Fruit fly (Drosophila melanogaster): ENCODE results near the gene Ubc2.
A peak's percentile ranks its signal among the peaks of the same experiment; 100 is the strongest.

The Ubc2 gene

dm6 chr2L:10769708-10770107 is 1.9 kb upstream of the Ubc2 start, which contains the start of gene CG6724 (continued):
- TF ChIP-seq crc (GFP tag; optimal IDR thresholded peaks at IDR 0.05) (no peak), gt (GFP tag; IDR thresholded peaks at IDR 0.05) (no peak), CG14965 (GFP tag; optimal IDR thresholded peaks at IDR 0.05; ENCODE audit: borderline replicate concordance) (no peak), CG11560 (tag; IDR thresholded peaks at IDR 0.05) (no peak), sens (GFP tag) (no peak), CG30020 (tag; optimal IDR thresholded peaks at IDR 0.05) (no peak), Nf-YC (tag; optimal IDR thresholded peaks at IDR 0.05) (no peak), CG4820 (GFP tag; optimal IDR thresholded peaks at IDR 0.05) (no peak), aop (GFP tag; IDR thresholded peaks at IDR 0.05) (no peak), CG15011 (GFP tag; optimal IDR thresholded peaks at IDR 0.05) (no peak), phol (tag; optimal IDR thresholded peaks at IDR 0.05) (peak; percentile 7), esg (GFP tag; conservative IDR thresholded peaks at IDR 0.05) (no peak), Bgb (GFP tag; IDR thresholded peaks at IDR 0.05; ENCODE audit: partially characterized antibody) (peak; percentile 81), CG7357 (GFP tag; IDR thresholded peaks at IDR 0.05) (no peak), tll (GFP tag; optimal IDR thresholded peaks at IDR 0.05) (no peak), so (GFP tag; IDR thresholded peaks at IDR 0.05) (no peak), nmo (GFP tag; optimal IDR thresholded peaks at IDR 0.05) (no peak), btn (GFP tag; optimal IDR thresholded peaks at IDR 0.05) (no peak), CG7928 (GFP tag; optimal IDR thresholded peaks at IDR 0.05) (no peak), CG16813 (GFP tag; IDR thresholded peaks at IDR 0.05; ENCODE audit: partially characterized antibody) (peak; percentile 63), HmgZ (tag; optimal IDR thresholded peaks at IDR 0.05) (peak; percentile 53), Six4 (GFP tag; optimal IDR thresholded peaks at IDR 0.05) (no peak), pan (optimal IDR thresholded peaks at IDR 0.05) (no peak), pan (GFP tag; optimal IDR thresholded peaks at IDR 0.05 in 1 of 2, IDR thresholded peaks at IDR 0.05 in 1 of 2) (no peak), CG30403 (GFP tag; optimal IDR thresholded peaks at IDR 0.05) (no peak), gcm (GFP tag; optimal IDR thresholded peaks at IDR 0.05) (no peak), CG1024 (GFP tag; IDR thresholded peaks at IDR 0.05) (no peak), grn (GFP tag; optimal IDR thresholded peaks at IDR 0.05) (peak; percentile 26), nau (GFP tag; optimal IDR thresholded peaks at IDR 0.05) (no peak), E2f2 (GFP tag; IDR thresholded peaks at IDR 0.05) (peak; percentile 90), dan (GFP tag; IDR thresholded peaks at IDR 0.05) (no peak), schlank (tag; optimal IDR thresholded peaks at IDR 0.05) (no peak), gsb-n (tag; optimal IDR thresholded peaks at IDR 0.05) (no peak), CG12104 (GFP tag; optimal IDR thresholded peaks at IDR 0.05) (no peak), jing (GFP tag; optimal IDR thresholded peaks at IDR 0.05) (no peak), Fer2 (tag; optimal IDR thresholded peaks at IDR 0.05) (no peak), Aef1 (GFP tag; IDR thresholded peaks at IDR 0.05) (no peak), CG14050 (GFP tag; IDR thresholded peaks at IDR 0.05) (no peak), pzg (GFP tag; optimal IDR thresholded peaks at IDR 0.05) (peak; percentile 77), br (optimal IDR thresholded peaks at IDR 0.05) (no peak), pum (GFP tag; optimal IDR thresholded peaks at IDR 0.05) (no peak), H2.0 (GFP tag; IDR thresholded peaks at IDR 0.05) (no peak), CG8089 (GFP tag; optimal IDR thresholded peaks at IDR 0.05) (no peak), CG10431 (GFP tag; optimal IDR thresholded peaks at IDR 0.05) (no peak), CG10209 (GFP tag; optimal IDR thresholded peaks at IDR 0.05) (no peak), az2 (GFP tag; optimal IDR thresholded peaks at IDR 0.05) (no peak), org-1 (GFP tag; optimal IDR thresholded peaks at IDR 0.05) (no peak), CG6272 (GFP tag; IDR thresholded peaks at IDR 0.05) (no peak), z (GFP tag; IDR thresholded peaks at IDR 0.05) (no peak), Side (GFP tag; optimal IDR thresholded peaks at IDR 0.05) (no peak), CG11504 (tag; optimal IDR thresholded peaks at IDR 0.05) (no peak), pita (GFP tag; optimal IDR thresholded peaks at IDR 0.05) (no peak), ci (GFP tag; IDR thresholded peaks at IDR 0.05) (no peak)

All from whole organism, embryonic.